Fruit fly (Drosophila melanogaster): Measurements from ENCODE around the gene Prosbeta7.

- no peak for TF ChIP-seq usp (GFP tag; optimal IDR thresholded peaks at IDR 0.05)
- TF ChIP-seq psq (optimal IDR thresholded peaks at IDR 0.05) = no peak
- no peak for TF ChIP-seq CG8478 (optimal IDR thresholded peaks at IDR 0.05)
- no peak for TF ChIP-seq EcR (GFP tag; optimal IDR thresholded peaks at IDR 0.05)
- no peak for TF ChIP-seq Dll (optimal IDR thresholded peaks at IDR 0.05)
Measured at dm6 chr3R:5357935-5358414, at the start of gene Prosbeta7.
